Fruit fly (Drosophila melanogaster) whole organism, pupa: ENCODE results near the gene Dnali1.

Experiments
- CG14655 ChIP-seq: fragments of 200-800 bp; sonication (Bioruptor generic); optimal IDR thresholded peaks from 3 replicates; lab custom pipeline; 2017; ENCODE audit warnings: mild to moderate bottlenecking, missing biosample characterization, missing genetic modification reagents, missing genetic modification characterization
- CG15710 ChIP-seq: fragments of 200-800 bp; sonication (Bioruptor generic); optimal IDR thresholded peaks from 2 replicates; lab custom pipeline; 2018; ENCODE audit warnings: missing biosample characterization, mild to moderate bottlenecking, missing genetic modification characterization, moderate library complexity
- CG34367 ChIP-seq: fragments of 200-800 bp; sonication (Bioruptor generic); optimal IDR thresholded peaks from 2 replicates; lab custom pipeline; 2018; ENCODE audit warnings: missing biosample characterization, mild to moderate bottlenecking, missing genetic modification characterization
- EcR ChIP-seq: fragments of 200-800 bp; sonication (Bioruptor generic); optimal IDR thresholded peaks from 3 replicates; lab custom pipeline; 2019; ENCODE audit warnings: missing biosample characterization, missing genetic modification characterization, mild to moderate bottlenecking, moderate library complexity, missing genetic modification reagents

- TF ChIP-seq CG15710 (tag; lab: Kevin White, UChicago) (peak; percentile 73), CG14655 (GFP tag; lab: Kevin White, UChicago) (no peak), EcR (GFP tag; lab: Kevin White, UChicago) (no peak), CG34367 (tag; lab: Kevin White, UChicago) (peak; percentile 34)
Observed at dm6 chr3R:11882506-11882953, 10.6 kb downstream of the Dnali1 start, which contains the start of the genes CG6962 and CG31368.
